Worm (Caenorhabditis elegans): ENCODE data around the gene R10E4.6.

The R10E4.6 gene

DNA sequence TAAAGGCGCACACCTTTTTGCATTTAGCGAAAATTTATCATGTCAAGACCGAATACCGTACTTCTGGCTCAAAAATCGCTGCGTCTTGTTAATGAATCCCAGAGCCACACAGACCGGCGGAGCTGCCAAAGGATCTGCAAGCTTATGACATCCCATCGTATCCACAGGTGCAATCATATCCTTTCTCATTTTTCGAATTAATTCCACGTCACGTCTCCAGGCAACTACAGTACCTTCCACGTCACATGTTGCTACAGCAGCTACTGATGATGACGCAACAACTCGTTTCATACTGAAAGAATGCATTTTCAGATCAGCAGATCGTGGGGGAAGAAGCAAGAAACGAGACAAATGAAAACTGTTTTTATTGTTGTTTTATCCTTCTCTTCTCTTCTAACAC lies at the start of gene R10E4.6:
Gene R10E4.6 (plus strand): TSS at position 301 of the 400 bp plus-strand sequence.
- TF ChIP-seq ztf-28 (GFP tag; IDR thresholded peaks at IDR 0.05) (no peak), B0035.1 (tag; optimal IDR thresholded peaks at IDR 0.05) (no peak), let-607 (tag; optimal IDR thresholded peaks at IDR 0.05) (no peak), ceh-100 (GFP tag; IDR thresholded peaks at IDR 0.05) (no peak), mes-4 (tag; optimal IDR thresholded peaks at IDR 0.05) (no peak), hlh-12 (tag; optimal IDR thresholded peaks at IDR 0.05) (no peak), sea-2 (GFP tag; IDR thresholded peaks at IDR 0.05) (no peak), ccch-3 (GFP tag; optimal IDR thresholded peaks at IDR 0.05) (no peak), lin-35 (GFP tag; optimal IDR thresholded peaks at IDR 0.05) (no peak), lin-54 (GFP tag; optimal IDR thresholded peaks at IDR 0.05) (no peak)

- TF ChIP-seq ztf-28 (GFP tag; IDR thresholded peaks at IDR 0.05) (no peak), unc-130 (GFP tag; optimal IDR thresholded peaks at IDR 0.05) (no peak), ztf-18 (tag; optimal IDR thresholded peaks at IDR 0.05) (no peak), unc-62 (GFP tag; optimal IDR thresholded peaks at IDR 0.05) (no peak), madf-10 (tag; optimal IDR thresholded peaks at IDR 0.05) (no peak), ceh-58 (GFP tag; IDR thresholded peaks at IDR 0.05) (no peak), sdz-38 (tag; optimal IDR thresholded peaks at IDR 0.05) (no peak), hrde-1 (tag; optimal IDR thresholded peaks at IDR 0.05; ENCODE audit: borderline replicate concordance) (no peak), zim-3 (tag; optimal IDR thresholded peaks at IDR 0.05) (no peak), F23B12.7 (tag; optimal IDR thresholded peaks at IDR 0.05; ENCODE audit: insufficient read depth) (no peak), hlh-26 (GFP tag; conservative IDR thresholded peaks at IDR 0.05) (no peak), nhr-179 (tag; optimal IDR thresholded peaks at IDR 0.05) (no peak), F49E8.2 (tag; optimal IDR thresholded peaks at IDR 0.05; ENCODE audit: insufficient read depth) (no peak), sptf-2 (GFP tag; optimal IDR thresholded peaks at IDR 0.05) (no peak), T07F8.4 (tag; optimal IDR thresholded peaks at IDR 0.05) (no peak), ztf-25 (GFP tag; IDR thresholded peaks at IDR 0.05) (no peak), madf-6 (GFP tag; IDR thresholded peaks at IDR 0.05) (no peak), mel-28 (tag; optimal IDR thresholded peaks at IDR 0.05; ENCODE audit: borderline replicate concordance) (no peak), aptf-3 (GFP tag; IDR thresholded peaks at IDR 0.05) (no peak), ccch-3 (GFP tag; optimal IDR thresholded peaks at IDR 0.05) (no peak)
Observed at ce11 chrIII:4243461-4243860, 49.7 kb upstream of the R10E4.6 start, which contains the start of gene mrpl-21. Gene mrpl-21 (minus strand): TSS chrIII:4243561.

- TF ChIP-seq atf-7 (tag; optimal IDR thresholded peaks at IDR 0.05), result no peak
- TF ChIP-seq egrh-3 (GFP tag; IDR thresholded peaks at IDR 0.05), result no peak
- no peak for TF ChIP-seq lsy-27 (tag; optimal IDR thresholded peaks at IDR 0.05; ENCODE audit: borderline replicate concordance, insufficient read depth)
- TF ChIP-seq pha-4 (tag; optimal IDR thresholded peaks at IDR 0.05), result no peak
- TF ChIP-seq ceh-100 (GFP tag; IDR thresholded peaks at IDR 0.05), result no peak
- no peak for TF ChIP-seq cebp-1 (GFP tag; IDR thresholded peaks at IDR 0.05)
- TF ChIP-seq cebp-1 (tag; optimal IDR thresholded peaks at IDR 0.05), result no peak
- no peak for TF ChIP-seq sptf-2 (GFP tag; optimal IDR thresholded peaks at IDR 0.05)
- no peak for TF ChIP-seq madf-8 (GFP tag; conservative IDR thresholded peaks at IDR 0.05)
- TF ChIP-seq hlh-12 (tag; optimal IDR thresholded peaks at IDR 0.05), result no peak
Observed at ce11 chrIII:4244285-4244684, 48.9 kb upstream of the R10E4.6 start, which contains the start of gene zhit-2. Gene zhit-2 (minus strand): TSS chrIII:4244385.

All from whole organism, young adult.